Fruit fly (Drosophila melanogaster) whole organism, embryonic: Measurements from ENCODE around the gene Dh31.

ENCODE experiments used
- CG1024 ChIP-seq: fragments of 200-800 bp; sonication (Bioruptor generic); IDR thresholded peaks from 2 replicates; pipeline ENCODE4 v1.3.6; 2022; ENCODE audit warnings: missing biosample characterization, missing genetic modification characterization
- CG10543 ChIP-seq: fragments of 200-800 bp; sonication (Bioruptor generic); optimal IDR thresholded peaks from 3 replicates; lab custom pipeline; 2017; ENCODE audit warnings: missing biosample characterization, mild to moderate bottlenecking, missing genetic modification characterization, moderate library complexity
- CG10979 ChIP-seq: fragments of 200-800 bp; sonication (Bioruptor generic); optimal IDR thresholded peaks from 2 replicates; lab custom pipeline; 2018; ENCODE audit warnings: missing biosample characterization, mild to moderate bottlenecking, missing genetic modification characterization, moderate library complexity
- CG11504 ChIP-seq: fragments of 200-800 bp; sonication (Bioruptor generic); optimal IDR thresholded peaks from 3 replicates; lab custom pipeline; 2019; ENCODE audit warnings: missing biosample characterization, mild to moderate bottlenecking, missing genetic modification characterization, moderate library complexity
- CG12744 ChIP-seq: fragments of 200-800 bp; sonication (Bioruptor generic); optimal IDR thresholded peaks from 2 replicates; lab custom pipeline; 2016; ENCODE audit warnings: missing biosample characterization, missing genetic modification characterization
- CG12942 ChIP-seq: fragments of 200-800 bp; sonication (Bioruptor generic); optimal IDR thresholded peaks from 3 replicates; lab custom pipeline; 2016; ENCODE audit warnings: missing biosample characterization, missing genetic modification characterization
- CG13894 ChIP-seq: fragments of 200-800 bp; sonication (Bioruptor generic); optimal IDR thresholded peaks from 3 replicates; lab custom pipeline; 2018; ENCODE audit warnings: missing biosample characterization, mild to moderate bottlenecking, missing genetic modification characterization, moderate library complexity
- CG14050 ChIP-seq: fragments of 200-800 bp; sonication (Bioruptor generic); IDR thresholded peaks from 3 replicates; pipeline ENCODE4 v1.3.6; 2022; ENCODE audit warnings: missing biosample characterization, missing genetic modification characterization
- CG17328 ChIP-seq: fragments of 200-800 bp; sonication (Bioruptor generic); IDR thresholded peaks from 2 replicates; pipeline ENCODE4 v1.3.6; 2022; ENCODE audit warnings: missing biosample characterization, missing genetic modification characterization
- CG17385 ChIP-seq: fragments of 200-800 bp; sonication (Bioruptor generic); optimal IDR thresholded peaks from 3 replicates; lab custom pipeline; 2018; ENCODE audit warnings: missing biosample characterization, mild to moderate bottlenecking, missing genetic modification characterization
- CG2875 ChIP-seq: fragments of 200-800 bp; sonication (Bioruptor generic); optimal IDR thresholded peaks from 2 replicates; lab custom pipeline; 2017; ENCODE audit warnings: missing biosample characterization, mild to moderate bottlenecking, missing genetic modification characterization, missing genetic modification reagents
- CG30020 ChIP-seq: fragments of 200-800 bp; optimal IDR thresholded peaks from 2 replicates; lab custom pipeline; 2019; ENCODE audit warnings: missing biosample characterization, mild to moderate bottlenecking, missing genetic modification characterization, moderate library complexity
- CG30403 ChIP-seq: fragments of 200-800 bp; sonication (Bioruptor generic); optimal IDR thresholded peaks from 3 replicates; lab custom pipeline; 2016; ENCODE audit warnings: missing biosample characterization, missing genetic modification characterization
- CG3065 ChIP-seq: fragments of 200-800 bp; sonication (Bioruptor generic); optimal IDR thresholded peaks from 2 replicates; lab custom pipeline; 2016; ENCODE audit warnings: missing biosample characterization, missing genetic modification characterization
- CG31224 ChIP-seq: fragments of 200-800 bp; sonication (Bioruptor generic); IDR thresholded peaks from 2 replicates; pipeline ENCODE4 v1.3.6; 2022; ENCODE audit warnings: missing biosample characterization, missing genetic modification characterization
- CG3281 ChIP-seq: fragments of 200-800 bp; sonication (Bioruptor generic); optimal IDR thresholded peaks from 3 replicates; lab custom pipeline; 2017; ENCODE audit warnings: missing biosample characterization, mild to moderate bottlenecking, missing genetic modification characterization
- CG43689 ChIP-seq: fragments of 200-800 bp; sonication (Bioruptor generic); IDR thresholded peaks from 2 replicates; pipeline ENCODE4 v1.3.6; 2022; ENCODE audit warnings: missing biosample characterization, missing genetic modification characterization
- CG4854 ChIP-seq: fragments of 200-800 bp; sonication (Bioruptor generic); optimal IDR thresholded peaks from 2 replicates; lab custom pipeline; 2016; ENCODE audit warnings: missing biosample characterization, missing genetic modification characterization, inconsistent platforms
- CG6689 ChIP-seq: fragments of 200-800 bp; sonication (Bioruptor generic); IDR thresholded peaks from 2 replicates; pipeline ENCODE4 v1.3.6; 2022; ENCODE audit warnings: missing biosample characterization, missing genetic modification characterization
- CG7745 ChIP-seq: fragments of 200-800 bp; sonication (Bioruptor generic); optimal IDR thresholded peaks from 2 replicates; lab custom pipeline; 2018; ENCODE audit warnings: missing biosample characterization, mild to moderate bottlenecking, missing genetic modification characterization, moderate library complexity
- CG9437 ChIP-seq: fragments of 200-800 bp; sonication (Bioruptor generic); optimal IDR thresholded peaks from 2 replicates; lab custom pipeline; 2018; ENCODE audit warnings: missing biosample characterization, mild to moderate bottlenecking, missing genetic modification characterization
- CG9609 ChIP-seq: fragments of 200-800 bp; sonication (Bioruptor generic); optimal IDR thresholded peaks from 3 replicates; lab custom pipeline; 2016; ENCODE audit warnings: missing biosample characterization, missing genetic modification characterization
- CG9727 ChIP-seq: fragments of 200-800 bp; sonication (Bioruptor generic); optimal IDR thresholded peaks from 3 replicates; lab custom pipeline; 2017; ENCODE audit warnings: missing biosample characterization, mild to moderate bottlenecking, missing genetic modification characterization
- CTCF ChIP-seq: fragments of 200-800 bp; sonication (Bioruptor generic); optimal IDR thresholded peaks from 2 replicates; lab custom pipeline; 2017; ENCODE audit warnings: missing biosample characterization, mild to moderate bottlenecking, missing genetic modification characterization, moderate library complexity
- D19B ChIP-seq: fragments of 200-800 bp; sonication (Bioruptor generic); optimal IDR thresholded peaks from 2 replicates; lab custom pipeline; 2017; ENCODE audit warnings: missing biosample characterization, mild to moderate bottlenecking, missing genetic modification characterization
- Dll ChIP-seq: fragments of 200-800 bp; sonication (Bioruptor generic); IDR thresholded peaks from 4 replicates; pipeline ENCODE4 v1.3.6; 2022; ENCODE audit warnings: missing biosample characterization, missing genetic modification characterization; ENCODE audit not compliant: partially characterized antibody
- E2f1 ChIP-seq: fragments of 200-800 bp; sonication (Bioruptor generic); IDR thresholded peaks from 2 replicates; pipeline ENCODE4 v1.3.6; 2022; ENCODE audit warnings: missing biosample characterization, missing genetic modification characterization
- NFAT ChIP-seq: fragments of 200-800 bp; sonication (Bioruptor generic); IDR thresholded peaks from 2 replicates; pipeline ENCODE4 v1.3.6; 2022; ENCODE audit warnings: missing biosample characterization, missing genetic modification characterization
- Nf-YB ChIP-seq: fragments of 200-800 bp; sonication (Bioruptor generic); optimal IDR thresholded peaks from 3 replicates; lab custom pipeline; 2019; ENCODE audit warnings: missing biosample characterization, mild to moderate bottlenecking, missing genetic modification characterization, moderate library complexity
- PHDP ChIP-seq: fragments of 200-800 bp; sonication (Bioruptor generic); optimal IDR thresholded peaks from 3 replicates; lab custom pipeline; 2018; ENCODE audit warnings: missing biosample characterization, mild to moderate bottlenecking, missing genetic modification characterization, moderate library complexity
- Side ChIP-seq: fragments of 200-800 bp; sonication (Bioruptor generic); optimal IDR thresholded peaks from 2 replicates; lab custom pipeline; 2016; ENCODE audit warnings: missing biosample characterization, missing genetic modification characterization
- Sox100B ChIP-seq: fragments of 200-800 bp; sonication (Bioruptor generic); optimal IDR thresholded peaks from 3 replicates; lab custom pipeline; 2018; ENCODE audit warnings: missing biosample characterization, mild to moderate bottlenecking, missing genetic modification characterization
- Vsx1 ChIP-seq: fragments of 200-800 bp; sonication (Bioruptor generic); optimal IDR thresholded peaks from 2 replicates; lab custom pipeline; 2017; ENCODE audit warnings: missing biosample characterization, mild to moderate bottlenecking, missing genetic modification characterization, missing genetic modification reagents
- Xrp1 ChIP-seq: fragments of 200-800 bp; sonication (Bioruptor generic); IDR thresholded peaks from 2 replicates; pipeline ENCODE4 v1.3.6; 2022; ENCODE audit warnings: missing biosample characterization, missing genetic modification characterization
- ato ChIP-seq: fragments of 200-800 bp; sonication (Bioruptor generic); IDR thresholded peaks from 2 replicates; pipeline ENCODE4 v1.3.6; 2022; ENCODE audit warnings: missing biosample characterization, missing genetic modification characterization; ENCODE audit not compliant: partially characterized antibody
- cg ChIP-seq: fragments of 200-800 bp; sonication (Bioruptor generic); optimal IDR thresholded peaks from 3 replicates; lab custom pipeline; 2019; ENCODE audit warnings: missing biosample characterization, mild to moderate bottlenecking, missing genetic modification characterization, moderate library complexity
- corto ChIP-seq: fragments of 200-800 bp; sonication (Bioruptor generic); optimal IDR thresholded peaks from 2 replicates; lab custom pipeline; 2016; ENCODE audit warnings: missing biosample characterization, mild to moderate bottlenecking, missing genetic modification characterization, moderate library complexity
- fd96Cb ChIP-seq: fragments of 200-800 bp; sonication (Bioruptor generic); optimal IDR thresholded peaks from 2 replicates; lab custom pipeline; 2018; ENCODE audit warnings: missing biosample characterization, mild to moderate bottlenecking, missing genetic modification characterization, moderate library complexity
- ftz-f1 ChIP-seq: fragments of 200-800 bp; sonication (Bioruptor generic); optimal IDR thresholded peaks from 2 replicates; lab custom pipeline; 2016; ENCODE audit warnings: missing biosample characterization, missing genetic modification characterization
- gem ChIP-seq: fragments of 200-800 bp; sonication (Bioruptor generic); optimal IDR thresholded peaks from 2 replicates; lab custom pipeline; 2019; ENCODE audit warnings: missing biosample characterization, mild to moderate bottlenecking, missing genetic modification characterization, moderate library complexity
- grn ChIP-seq: fragments of 200-800 bp; sonication (Bioruptor generic); optimal IDR thresholded peaks from 3 replicates; lab custom pipeline; 2017; ENCODE audit warnings: missing biosample characterization, missing genetic modification characterization
- ham ChIP-seq: fragments of 200-800 bp; sonication (Bioruptor generic); IDR thresholded peaks from 2 replicates; pipeline ENCODE4 v1.3.6; 2022; ENCODE audit warnings: missing biosample characterization, missing genetic modification characterization
- hbn ChIP-seq: fragments of 200-800 bp; sonication (Bioruptor generic); IDR thresholded peaks from 2 replicates; pipeline ENCODE4 v1.3.6; 2022; ENCODE audit warnings: missing biosample characterization, missing genetic modification characterization; ENCODE audit not compliant: partially characterized antibody
- hkb ChIP-seq, 2 experiments: fragments of 200-800 bp in 1 of 2; fragments of >200 bp in 1 of 2; sonication (Bioruptor generic) in 1 of 2; IDR thresholded peaks in 1 of 2; optimal IDR thresholded peaks in 1 of 2; 2 replicates each; pipeline versions ENCODE4 v1.3.6 to Lab custom; 2017 to 2022; ENCODE audit warnings: missing biosample characterization in 1 of 2, missing genetic modification characterization in 1 of 2
- inv ChIP-seq: fragments of 200-800 bp; sonication (Bioruptor generic); IDR thresholded peaks from 2 replicates; pipeline ENCODE4 v1.3.6; 2022; ENCODE audit warnings: missing biosample characterization, missing genetic modification characterization; ENCODE audit not compliant: partially characterized antibody
- klu ChIP-seq: fragments of 200-800 bp; sonication (Bioruptor generic); IDR thresholded peaks from 2 replicates; pipeline ENCODE4 v1.3.6; 2022; ENCODE audit warnings: missing biosample characterization, missing genetic modification characterization
- lbe ChIP-seq: fragments of 200-800 bp; sonication (Bioruptor generic); optimal IDR thresholded peaks from 2 replicates; lab custom pipeline; 2016; ENCODE audit warnings: missing biosample characterization, mild to moderate bottlenecking, missing genetic modification characterization
- lola ChIP-seq, 3 experiments: fragments of >200 bp in 2 of 3; fragments of 200-800 bp in 1 of 3; sonication (Bioruptor generic) in 1 of 3; optimal IDR thresholded peaks; 2 replicates each; lab custom pipeline; 2017 to 2019; ENCODE audit warnings: missing biosample characterization in 3 of 3, missing genetic modification characterization in 3 of 3, mild to moderate bottlenecking in 1 of 3, moderate library complexity in 1 of 3
- nerfin-1 ChIP-seq: fragments of 200-800 bp; sonication (Bioruptor generic); optimal IDR thresholded peaks from 3 replicates; lab custom pipeline; 2019; ENCODE audit warnings: missing biosample characterization, mild to moderate bottlenecking, missing genetic modification characterization, moderate library complexity
- run ChIP-seq: fragments of 200-800 bp; sonication (Bioruptor generic); optimal IDR thresholded peaks from 3 replicates; lab custom pipeline; 2018; ENCODE audit warnings: missing biosample characterization, mild to moderate bottlenecking, missing genetic modification characterization
- toy ChIP-seq: fragments of 200-800 bp; sonication (Bioruptor generic); IDR thresholded peaks from 2 replicates; pipeline ENCODE4 v1.3.6; 2022; ENCODE audit warnings: missing biosample characterization, missing genetic modification characterization

Dh31 gene

dm6 chr2L:8528318-8528717, 21.7 kb upstream of the Dh31 start, which contains the start of the genes lmgA and lmgB (continued):
- TF ChIP-seq CG13894 = no peak
- TF ChIP-seq gem = peak; percentile 60
- TF ChIP-seq ato (GFP tag; lab: Robert Waterston, UW) = peak; percentile 89
- TF ChIP-seq hbn (GFP tag; lab: Robert Waterston, UW) = peak; percentile 72
- no peak for TF ChIP-seq CG17385 (GFP tag; lab: Kevin White, UChicago)
- no peak for TF ChIP-seq ham (GFP tag; lab: Robert Waterston, UW)
- no peak for TF ChIP-seq lola (GFP tag; optimal IDR thresholded peaks at IDR 0.05; lab: Kevin White, UChicago)
- peak; percentile 90 for TF ChIP-seq Dll (GFP tag; lab: Robert Waterston, UW)
- TF ChIP-seq CG3281 = no peak
- no peak for TF ChIP-seq toy (GFP tag; lab: Robert Waterston, UW)
- peak; percentile 35 for TF ChIP-seq corto (GFP tag; lab: Kevin White, UChicago)
- no peak for TF ChIP-seq CG6689
- no peak for TF ChIP-seq CG4854
- TF ChIP-seq Sox100B (GFP tag; lab: Kevin White, UChicago) = no peak
- TF ChIP-seq CG43689 (GFP tag; lab: Robert Waterston, UW) = no peak
- peak; percentile 82 for TF ChIP-seq inv
- TF ChIP-seq CG1024 (GFP tag; lab: Robert Waterston, UW) = no peak
- TF ChIP-seq klu (GFP tag; lab: Robert Waterston, UW) = no peak
- TF ChIP-seq lbe (GFP tag; lab: Kevin White, UChicago) = peak; percentile 54
- TF ChIP-seq CG12942 (GFP tag; lab: Kevin White, UChicago) = peak; percentile 51
- TF ChIP-seq CG10543 (GFP tag; lab: Kevin White, UChicago) = no peak
- TF ChIP-seq CG14050 (GFP tag; lab: Robert Waterston, UW) = no peak
- TF ChIP-seq PHDP (tag; lab: Kevin White, UChicago) = peak; percentile 1
- TF ChIP-seq Xrp1 (GFP tag; lab: Robert Waterston, UW) = peak; percentile 9; the same call in 1 of the 2 replicates
- 0 out of 2 replicates have a peak, but pooled peaks have one; percentile 23 for TF ChIP-seq E2f1 (GFP tag; lab: Robert Waterston, UW)
- TF ChIP-seq CG30020 (tag; lab: Kevin White, UChicago) = peak; percentile 11
- TF ChIP-seq CG2875 (GFP tag; lab: Kevin White, UChicago) = no peak
- TF ChIP-seq CG9609 (GFP tag; lab: Kevin White, UChicago) = no peak
- TF ChIP-seq NFAT (GFP tag; lab: Robert Waterston, UW) = peak; percentile 25; the same call in 1 of the 2 replicates
- peak; percentile 6 for TF ChIP-seq nerfin-1 (tag; lab: Kevin White, UChicago)
- no peak for TF ChIP-seq cg
- no peak for TF ChIP-seq run (tag; lab: Kevin White, UChicago)
- TF ChIP-seq CG31224 (GFP tag; lab: Robert Waterston, UW) = no peak
- TF ChIP-seq CG12744 (GFP tag; lab: Kevin White, UChicago) = no peak
- peak; percentile 61 for TF ChIP-seq CG30403 (GFP tag; lab: Kevin White, UChicago)
- no peak for TF ChIP-seq ftz-f1 (GFP tag; lab: Kevin White, UChicago)
- no peak for TF ChIP-seq Nf-YB
- peak; percentile 14 for TF ChIP-seq CG9727 (GFP tag; lab: Kevin White, UChicago)
- TF ChIP-seq CG9437 (GFP tag; lab: Kevin White, UChicago) = no peak
- no peak for TF ChIP-seq grn (GFP tag; lab: Kevin White, UChicago)
- peak; percentile 22 for TF ChIP-seq CTCF (GFP tag; lab: Kevin White, UChicago)
- TF ChIP-seq Side = no peak
- no peak for TF ChIP-seq CG11504 (tag; lab: Kevin White, UChicago)
- TF ChIP-seq Vsx1 (GFP tag; lab: Kevin White, UChicago) = no peak
- TF ChIP-seq CG7745 (tag; lab: Kevin White, UChicago) = no peak
- TF ChIP-seq CG3065 (GFP tag; lab: Kevin White, UChicago) = no peak
- TF ChIP-seq CG17328 (GFP tag; lab: Robert Waterston, UW) = no peak
- TF ChIP-seq fd96Cb (tag; lab: Kevin White, UChicago) = no peak
- TF ChIP-seq D19B (GFP tag; lab: Kevin White, UChicago) = no peak
- no peak for TF ChIP-seq hkb (optimal IDR thresholded peaks at IDR 0.05; lab: Kevin White, UChicago)
- peak; percentile 30; the same call in 1 of the 2 replicates for TF ChIP-seq hkb (GFP tag; IDR thresholded peaks at IDR 0.05; lab: Robert Waterston, UW)
- no peak for TF ChIP-seq CG10979 (tag; lab: Kevin White, UChicago)
